Worm (Caenorhabditis elegans) whole organism, L4 larva: ENCODE data around the gene slmp-1.

Experiments
- D1046.2 ChIP-seq: fragments of 200-800 bp; sonication (Bioruptor generic); IDR thresholded peaks from 2 replicates; pipeline ENCODE4 v1.3.6; 2022; ENCODE audit warnings: missing genetic modification characterization, missing compliant biosample characterization
- F10B5.3 ChIP-seq: sonication (generic microtip); optimal IDR thresholded peaks from 2 replicates; lab custom pipeline; 2016; ENCODE audit warnings: mild to moderate bottlenecking, missing genetic modification characterization, missing compliant biosample characterization
- F44E2.7 ChIP-seq: fragments of 200-800 bp; sonication (Bioruptor generic); IDR thresholded peaks from 2 replicates; pipeline ENCODE4 v2.1.2; 2022; ENCODE audit warnings: missing genetic modification characterization, missing compliant biosample characterization
- T20F7.1 ChIP-seq: fragments of 200-800 bp; sonication (Bioruptor generic); optimal IDR thresholded peaks from 2 replicates; lab custom pipeline; 2018; ENCODE audit warnings: mild to moderate bottlenecking, missing genetic modification characterization, missing compliant biosample characterization
- Y105C5A.15 ChIP-seq: fragments of 200-800 bp; sonication (Bioruptor generic); IDR thresholded peaks from 2 replicates; pipeline ENCODE4 v1.3.6; 2022; ENCODE audit warnings: missing genetic modification characterization, missing compliant biosample characterization
- Y75B8A.6 ChIP-seq: fragments of 200-800 bp; sonication (Bioruptor generic); IDR thresholded peaks from 2 replicates; pipeline ENCODE4 v1.3.6; 2022; ENCODE audit warnings: missing genetic modification reagents, missing genetic modification characterization, missing compliant biosample characterization
- ZK546.5 ChIP-seq, 2 experiments: sonication (generic microtip); optimal IDR thresholded peaks; 2 replicates each; lab custom pipeline; 2017; ENCODE audit warnings: missing biosample characterization in 2 of 2, missing genetic modification characterization in 2 of 2
- arid-1 ChIP-seq: fragments of 200-800 bp; sonication (Bioruptor generic); conservative IDR thresholded peaks from 2 replicates; pipeline ENCODE4 v1.3.6; 2022; ENCODE audit warnings: missing genetic modification reagents, missing genetic modification characterization, missing compliant biosample characterization
- attf-4 ChIP-seq: sonication (generic microtip); optimal IDR thresholded peaks from 3 replicates; lab custom pipeline; 2017; ENCODE audit warnings: missing biosample characterization, missing genetic modification characterization
- ceh-28 ChIP-seq: fragments of 150-350 bp; optimal IDR thresholded peaks from 2 replicates; lab custom pipeline; 2014; ENCODE audit warnings: missing biosample characterization, missing genetic modification reagents, missing genetic modification characterization
- ceh-32 ChIP-seq: sonication (generic microtip); optimal IDR thresholded peaks from 2 replicates; lab custom pipeline; 2016; ENCODE audit warnings: mild to moderate bottlenecking, missing genetic modification characterization, missing compliant biosample characterization; ENCODE audit not compliant: poor library complexity
- ceh-44 ChIP-seq: fragments of 200-800 bp; sonication (Bioruptor generic); IDR thresholded peaks from 2 replicates; pipeline ENCODE4 v1.3.6; 2022; ENCODE audit warnings: missing genetic modification reagents, missing genetic modification characterization, missing compliant biosample characterization
- daf-12 ChIP-seq: fragments of 150-350 bp; optimal IDR thresholded peaks from 2 replicates; lab custom pipeline; 2014; ENCODE audit warnings: missing biosample characterization, missing genetic modification reagents, missing genetic modification characterization
- daf-16 ChIP-seq, 3 experiments: sonication (generic microtip); optimal IDR thresholded peaks; 2 replicates each; lab custom pipeline; 2016 to 2017; ENCODE audit warnings: missing genetic modification characterization in 3 of 3, missing genetic modification reagents in 3 of 3, mild to moderate bottlenecking in 2 of 3, missing compliant biosample characterization in 2 of 3, missing biosample characterization in 1 of 3, moderate library complexity in 1 of 3
- dmd-6 ChIP-seq: fragments of 200-800 bp; sonication (Bioruptor generic); IDR thresholded peaks from 2 replicates; pipeline ENCODE4 v1.3.6; 2022; ENCODE audit warnings: missing genetic modification reagents, missing genetic modification characterization, missing compliant biosample characterization
- dmd-8 ChIP-seq: fragments of 200-800 bp; sonication (Bioruptor generic); IDR thresholded peaks from 2 replicates; pipeline ENCODE4 v1.3.6; 2022; ENCODE audit warnings: missing genetic modification characterization, missing compliant biosample characterization
- dve-1 ChIP-seq: sonication (generic microtip); optimal IDR thresholded peaks from 2 replicates; lab custom pipeline; 2017; ENCODE audit warnings: antibody characterized with exemption, mild to moderate bottlenecking, missing genetic modification characterization, missing compliant biosample characterization; ENCODE audit not compliant: insufficient read depth
- egl-43 ChIP-seq: fragments of 200-800 bp; sonication (Bioruptor generic); IDR thresholded peaks from 2 replicates; pipeline ENCODE4 v1.3.6; 2022; ENCODE audit warnings: missing genetic modification reagents, missing genetic modification characterization, missing compliant biosample characterization
- hlh-11 ChIP-seq: fragments of 200-800 bp; sonication (Bioruptor generic); optimal IDR thresholded peaks from 2 replicates; lab custom pipeline; 2018; ENCODE audit warnings: mild to moderate bottlenecking, missing genetic modification characterization, missing compliant biosample characterization
- hlh-30 ChIP-seq: sonication (generic microtip); optimal IDR thresholded peaks from 2 replicates; lab custom pipeline; 2017; ENCODE audit warnings: antibody characterized with exemption, mild to moderate bottlenecking, missing genetic modification characterization, missing compliant biosample characterization; ENCODE audit not compliant: insufficient read depth
- jun-1 ChIP-seq: fragments of 150-350 bp; optimal IDR thresholded peaks from 2 replicates; lab custom pipeline; 2014; ENCODE audit warnings: missing biosample characterization, missing genetic modification reagents, missing genetic modification characterization
- lin-29 ChIP-seq: fragments of 200-800 bp; sonication (Bioruptor generic); IDR thresholded peaks from 2 replicates; pipeline ENCODE4 v1.3.6; 2022; ENCODE audit warnings: missing genetic modification reagents, missing genetic modification characterization, missing compliant biosample characterization
- lir-3 ChIP-seq: sonication (generic microtip); optimal IDR thresholded peaks from 2 replicates; lab custom pipeline; 2016; ENCODE audit warnings: mild to moderate bottlenecking, missing genetic modification characterization, missing compliant biosample characterization
- mdl-1 ChIP-seq, 2 experiments: fragments of 150-350 bp in 1 of 2; sonication (generic microtip) in 1 of 2; optimal IDR thresholded peaks; 2 replicates each; lab custom pipeline; 2014 to 2017; ENCODE audit warnings: missing biosample characterization in 2 of 2, missing genetic modification characterization in 2 of 2
- mep-1 ChIP-seq: fragments of 150-350 bp; sonication (generic microtip); optimal IDR thresholded peaks from 3 replicates; lab custom pipeline; 2014; ENCODE audit warnings: missing biosample characterization, missing genetic modification characterization
- nhr-10 ChIP-seq: fragments of 150-350 bp; optimal IDR thresholded peaks from 2 replicates; lab custom pipeline; 2014; ENCODE audit warnings: missing biosample characterization, missing genetic modification characterization
- nhr-25 ChIP-seq: sonication (generic microtip); optimal IDR thresholded peaks from 2 replicates; lab custom pipeline; 2017; ENCODE audit warnings: missing genetic modification characterization, mild to moderate bottlenecking, missing compliant biosample characterization, antibody characterized with exemption, moderate library complexity, borderline replicate concordance; ENCODE audit not compliant: insufficient read depth
- nhr-28 ChIP-seq: fragments of 150-350 bp; optimal IDR thresholded peaks from 2 replicates; lab custom pipeline; 2014; ENCODE audit warnings: missing biosample characterization, missing genetic modification characterization
- nhr-42 ChIP-seq: fragments of 200-800 bp; sonication (Bioruptor generic); IDR thresholded peaks from 2 replicates; pipeline ENCODE4 v1.3.6; 2022; ENCODE audit warnings: missing genetic modification characterization, missing compliant biosample characterization
- nhr-48 ChIP-seq: sonication (generic microtip); optimal IDR thresholded peaks from 2 replicates; lab custom pipeline; 2016; ENCODE audit warnings: mild to moderate bottlenecking, missing genetic modification characterization, missing compliant biosample characterization
- nhr-76 ChIP-seq: fragments of 150-350 bp; optimal IDR thresholded peaks from 2 replicates; lab custom pipeline; 2014; ENCODE audit warnings: missing biosample characterization, missing genetic modification characterization
- nhr-77 ChIP-seq: fragments of 150-350 bp; optimal IDR thresholded peaks from 2 replicates; lab custom pipeline; 2014; ENCODE audit warnings: missing biosample characterization, missing genetic modification characterization
- pha-4 ChIP-seq, 2 experiments: fragments of 150-350 bp in 1 of 2; fragments of 200-800 bp in 1 of 2; sonication (Bioruptor generic) in 1 of 2; IDR thresholded peaks in 1 of 2; optimal IDR thresholded peaks in 1 of 2; 2 replicates each; pipeline versions ENCODE4 v1.3.6 to Lab custom; 2014 to 2022; ENCODE audit warnings: missing genetic modification characterization in 2 of 2, missing genetic modification reagents in 2 of 2, missing biosample characterization in 1 of 2, missing compliant biosample characterization in 1 of 2
- pqm-1 ChIP-seq: sonication (generic microtip); optimal IDR thresholded peaks from 2 replicates; lab custom pipeline; 2017; ENCODE audit warnings: missing biosample characterization, missing genetic modification characterization
- unc-62 ChIP-seq, 3 experiments: fragments of 150-350 bp in 1 of 3; sonication (generic microtip); optimal IDR thresholded peaks in 2 of 3; peaks in 1 of 3; 1 replicate in 1 of 3; 2 replicates in 2 of 3; lab custom pipeline; 2014 to 2017; ENCODE audit warnings: missing biosample characterization in 3 of 3, missing genetic modification characterization in 3 of 3, missing genetic modification reagents in 3 of 3, missing genotype in 1 of 3
- zfp-2 ChIP-seq: sonication (generic microtip); optimal IDR thresholded peaks from 2 replicates; lab custom pipeline; 2016; ENCODE audit warnings: mild to moderate bottlenecking, missing genetic modification characterization, missing compliant biosample characterization
- zfp-3 ChIP-seq: fragments of 200-800 bp; sonication (Bioruptor generic); conservative IDR thresholded peaks from 2 replicates; pipeline ENCODE4 v1.3.6; 2022; ENCODE audit warnings: missing genetic modification reagents, missing genetic modification characterization, missing compliant biosample characterization
- ztf-11 ChIP-seq: fragments of 150-350 bp; optimal IDR thresholded peaks from 2 replicates; lab custom pipeline; 2014; ENCODE audit warnings: missing biosample characterization, missing genetic modification characterization

The slmp-1 gene

ce11 chrIV:3258528-3258927, 45.0 kb downstream of the slmp-1 start, which contains the start of gene T26C12.1:
Gene T26C12.1 (plus strand): TSS chrIV:3258910.
- TF ChIP-seq nhr-25 (tag; lab: Kevin White, UChicago), result no peak
- TF ChIP-seq zfp-3, result no peak
- TF ChIP-seq hlh-30 (tag; lab: Kevin White, UChicago), result peak; percentile 21
- no peak for TF ChIP-seq dmd-8 (GFP tag; lab: Robert Waterston, UW)
- no peak for TF ChIP-seq pha-4 (GFP tag; IDR thresholded peaks at IDR 0.05; lab: Robert Waterston, UW)
- no peak for TF ChIP-seq pha-4 (tag; optimal IDR thresholded peaks at IDR 0.05; lab: Kevin White, UChicago)
- TF ChIP-seq arid-1 (GFP tag; lab: Robert Waterston, UW), result no peak
- TF ChIP-seq ceh-32, result no peak
- peak; percentile 88 for TF ChIP-seq pqm-1
- TF ChIP-seq zfp-2 (tag; lab: Kevin White, UChicago), result no peak
- TF ChIP-seq ceh-28 (tag; lab: Kevin White, UChicago), result no peak
- TF ChIP-seq nhr-77 (tag; lab: Kevin White, UChicago), result peak; percentile 47
- TF ChIP-seq F44E2.7 (GFP tag; lab: Robert Waterston, UW), result no peak
- no peak for TF ChIP-seq unc-62 (GFP tag; optimal IDR thresholded peaks at IDR 0.05 in 1 of 2; lab: Kevin White, UChicago)
- TF ChIP-seq unc-62 (tag; optimal IDR thresholded peaks at IDR 0.05; lab: Kevin White, UChicago), result no peak
- no peak for TF ChIP-seq T20F7.1 (GFP tag; lab: Kevin White, UChicago)
- TF ChIP-seq nhr-10, result no peak
- peak; percentile 50 for TF ChIP-seq dve-1 (tag; lab: Kevin White, UChicago)
- no peak for TF ChIP-seq attf-4
- no peak for TF ChIP-seq daf-16 (GFP tag; optimal IDR thresholded peaks at IDR 0.05; lab: Kevin White, UChicago)
- TF ChIP-seq daf-16 (tag; optimal IDR thresholded peaks at IDR 0.05; lab: Kevin White, UChicago), result peak; percentile 53
- peak; percentile 57; the same call in 1 of the 2 replicates for TF ChIP-seq dmd-6 (GFP tag; lab: Robert Waterston, UW)
- no peak for TF ChIP-seq F10B5.3
- peak in 1 of 2 experiments; percentile 73 for TF ChIP-seq mdl-1 (tag; optimal IDR thresholded peaks at IDR 0.05; lab: Kevin White, UChicago)
- peak; percentile 92 for TF ChIP-seq nhr-28 (tag; lab: Kevin White, UChicago)
- no peak for TF ChIP-seq ZK546.5 (tag; optimal IDR thresholded peaks at IDR 0.05; lab: Kevin White, UChicago)
- TF ChIP-seq ztf-11 (tag; lab: Kevin White, UChicago), result no peak
- TF ChIP-seq hlh-11 (tag; lab: Kevin White, UChicago), result peak; percentile 36
- TF ChIP-seq lin-29 (GFP tag; lab: Robert Waterston, UW), result no peak
- no peak for TF ChIP-seq Y105C5A.15 (GFP tag; lab: Robert Waterston, UW)

DNA sequence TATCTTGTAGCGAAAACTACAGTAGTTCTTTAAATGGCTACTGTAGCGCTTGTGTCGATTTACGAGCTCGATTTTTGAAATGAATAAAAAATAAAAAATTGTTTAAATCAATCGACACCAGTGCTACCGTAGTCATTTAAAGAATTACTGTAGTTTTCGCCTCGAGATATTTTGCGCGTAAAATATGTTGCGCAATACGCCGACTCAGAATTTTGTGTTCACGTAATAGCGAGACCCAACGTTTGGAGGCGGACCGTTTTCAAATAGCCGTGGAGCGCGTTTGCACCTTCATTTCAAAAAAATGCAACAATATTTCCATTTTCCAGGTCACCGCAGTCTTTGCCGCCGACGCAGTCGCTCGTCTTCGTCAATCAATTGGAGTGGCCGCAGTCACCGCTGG, 46.7 kb downstream of the slmp-1 start:
- TF ChIP-seq D1046.2 (GFP tag; lab: Robert Waterston, UW) (no peak), egl-43 (GFP tag; lab: Robert Waterston, UW) (no peak), ceh-44 (GFP tag; lab: Robert Waterston, UW) (no peak), nhr-76 (no peak), nhr-48 (tag; lab: Kevin White, UChicago) (no peak), mep-1 (no peak)
- TF ChIP-seq, all 104 proteins: peak for 0

ce11 chrIV:3261761-3262160, 48.2 kb downstream of the slmp-1 start:
- TF ChIP-seq Y105C5A.15 (GFP tag; lab: Robert Waterston, UW) (no peak), Y75B8A.6 (GFP tag; lab: Robert Waterston, UW) (no peak), pqm-1 (no peak), nhr-42 (GFP tag; lab: Robert Waterston, UW) (no peak), mdl-1 (tag; optimal IDR thresholded peaks at IDR 0.05; lab: Kevin White, UChicago) (no peak), jun-1 (tag; lab: Kevin White, UChicago) (no peak), daf-12 (tag; lab: Kevin White, UChicago) (no peak), lir-3 (tag; lab: Kevin White, UChicago) (no peak)
